Fruit fly (Drosophila melanogaster): ENCODE data around the gene Septin4.

The Septin4 gene

DNA sequence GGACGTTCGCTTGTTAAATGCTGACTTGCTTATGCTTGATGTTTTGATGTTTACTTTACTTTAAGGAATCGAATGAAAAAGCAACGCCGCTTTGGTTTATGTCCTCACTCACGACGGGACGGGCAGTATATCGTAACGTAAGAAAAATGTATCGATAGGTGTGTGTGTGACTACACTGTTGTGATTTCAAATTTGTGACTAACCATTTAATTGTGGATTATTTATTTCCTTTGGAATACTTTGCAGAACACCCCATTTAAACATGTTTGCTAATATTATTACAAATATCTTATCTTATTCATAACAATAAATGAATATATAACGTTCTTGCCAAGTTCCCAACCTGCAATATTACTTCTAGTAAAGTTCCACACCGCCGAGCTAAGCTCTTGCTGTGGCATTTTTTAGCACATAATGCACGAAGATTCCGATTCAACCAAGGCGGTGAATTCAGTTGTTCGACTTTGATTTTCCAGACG lies 40.0 kb downstream of the Septin4 start, which contains the start of the genes Nemp and r (continued):
- TF ChIP-seq CG4328 (GFP tag; optimal IDR thresholded peaks at IDR 0.05): no peak
- TF ChIP-seq CG9797 (GFP tag; optimal IDR thresholded peaks at IDR 0.05): peak; percentile 55
- no peak for TF ChIP-seq CG11723 (GFP tag; optimal IDR thresholded peaks at IDR 0.05)
- TF ChIP-seq Spps (tag; optimal IDR thresholded peaks at IDR 0.05): no peak
- TF ChIP-seq Stat92E (GFP tag; optimal IDR thresholded peaks at IDR 0.05): no peak
- no peak for TF ChIP-seq zen (tag; optimal IDR thresholded peaks at IDR 0.05)
- TF ChIP-seq wdn (GFP tag; IDR thresholded peaks at IDR 0.05): no peak
- no peak for TF ChIP-seq bcd (GFP tag; optimal IDR thresholded peaks at IDR 0.05)
- TF ChIP-seq unc-4 (GFP tag; IDR thresholded peaks at IDR 0.05; ENCODE audit: partially characterized antibody): peak; percentile 71
- TF ChIP-seq D (optimal IDR thresholded peaks at IDR 0.05): no peak
- no peak for TF ChIP-seq D (GFP tag; optimal IDR thresholded peaks at IDR 0.05)
- TF ChIP-seq Awh (GFP tag; IDR thresholded peaks at IDR 0.05): no peak
- no peak for TF ChIP-seq ken (GFP tag; IDR thresholded peaks at IDR 0.05)
- no peak for TF ChIP-seq ase (GFP tag; IDR thresholded peaks at IDR 0.05)
- TF ChIP-seq CG18476 (GFP tag; optimal IDR thresholded peaks at IDR 0.05): no peak
- peak; percentile 70 for TF ChIP-seq pzg (GFP tag; optimal IDR thresholded peaks at IDR 0.05)
- no peak for TF ChIP-seq CG12391 (tag; optimal IDR thresholded peaks at IDR 0.05)
- TF ChIP-seq chinmo (GFP tag; IDR thresholded peaks at IDR 0.05; ENCODE audit: partially characterized antibody): no peak
- TF ChIP-seq H2.0 (GFP tag; IDR thresholded peaks at IDR 0.05): no peak
- TF ChIP-seq emc (GFP tag; optimal IDR thresholded peaks at IDR 0.05): no peak
- no peak for TF ChIP-seq aop (GFP tag; IDR thresholded peaks at IDR 0.05)
- no peak for TF ChIP-seq az2 (GFP tag; optimal IDR thresholded peaks at IDR 0.05)
- TF ChIP-seq CG17829 (tag; optimal IDR thresholded peaks at IDR 0.05): no peak
- no peak for TF ChIP-seq Dfd (GFP tag; optimal IDR thresholded peaks at IDR 0.05)
- TF ChIP-seq CG13424 (tag; optimal IDR thresholded peaks at IDR 0.05): no peak
- no peak for TF ChIP-seq CG4820 (GFP tag; optimal IDR thresholded peaks at IDR 0.05)
- TF ChIP-seq sc (optimal IDR thresholded peaks at IDR 0.05): no peak
- TF ChIP-seq sc (GFP tag; optimal IDR thresholded peaks at IDR 0.05): no peak
- no peak for TF ChIP-seq slou (GFP tag; optimal IDR thresholded peaks at IDR 0.05)
- no peak for TF ChIP-seq chm (GFP tag; IDR thresholded peaks at IDR 0.05)
- TF ChIP-seq pfk (GFP tag; optimal IDR thresholded peaks at IDR 0.05): no peak
- no peak for TF ChIP-seq h (optimal IDR thresholded peaks at IDR 0.05)
- TF ChIP-seq CG17359 (tag; optimal IDR thresholded peaks at IDR 0.05): no peak
- TF ChIP-seq stwl (tag; optimal IDR thresholded peaks at IDR 0.05): peak; percentile 40
- no peak for TF ChIP-seq dmrt11E (tag; optimal IDR thresholded peaks at IDR 0.05)
- no peak for TF ChIP-seq CG4707 (GFP tag; optimal IDR thresholded peaks at IDR 0.05)
- no peak for TF ChIP-seq fru (optimal IDR thresholded peaks at IDR 0.05)
- TF ChIP-seq lmd (GFP tag; IDR thresholded peaks at IDR 0.05): no peak
- no peak for TF ChIP-seq CG32772 (GFP tag; IDR thresholded peaks at IDR 0.05)
- no peak for TF ChIP-seq chif (GFP tag; optimal IDR thresholded peaks at IDR 0.05)
- no peak for TF ChIP-seq CG6854 (GFP tag; optimal IDR thresholded peaks at IDR 0.05)
- no peak for TF ChIP-seq Deaf1 (tag; optimal IDR thresholded peaks at IDR 0.05)
- TF ChIP-seq Sox102F (GFP tag; optimal IDR thresholded peaks at IDR 0.05): no peak
- TF ChIP-seq mam (GFP tag; optimal IDR thresholded peaks at IDR 0.05): no peak
- TF ChIP-seq stc (GFP tag; IDR thresholded peaks at IDR 0.05): no peak
- TF ChIP-seq ranshi (GFP tag; IDR thresholded peaks at IDR 0.05): no peak
- TF ChIP-seq tup (GFP tag; optimal IDR thresholded peaks at IDR 0.05): no peak
- TF ChIP-seq hbn (GFP tag; IDR thresholded peaks at IDR 0.05; ENCODE audit: partially characterized antibody): peak; percentile 65
- no peak for TF ChIP-seq CrebB (tag; optimal IDR thresholded peaks at IDR 0.05)
- no peak for TF ChIP-seq tx (GFP tag; optimal IDR thresholded peaks at IDR 0.05)
- no peak for TF ChIP-seq fu2 (GFP tag; optimal IDR thresholded peaks at IDR 0.05)
- TF ChIP-seq ci (GFP tag; IDR thresholded peaks at IDR 0.05): no peak
- no peak for TF ChIP-seq org-1 (GFP tag; optimal IDR thresholded peaks at IDR 0.05)

Data from whole organism, embryonic.